Worm (Caenorhabditis elegans): Measurements from ENCODE around the gene pqn-42.

DNA sequence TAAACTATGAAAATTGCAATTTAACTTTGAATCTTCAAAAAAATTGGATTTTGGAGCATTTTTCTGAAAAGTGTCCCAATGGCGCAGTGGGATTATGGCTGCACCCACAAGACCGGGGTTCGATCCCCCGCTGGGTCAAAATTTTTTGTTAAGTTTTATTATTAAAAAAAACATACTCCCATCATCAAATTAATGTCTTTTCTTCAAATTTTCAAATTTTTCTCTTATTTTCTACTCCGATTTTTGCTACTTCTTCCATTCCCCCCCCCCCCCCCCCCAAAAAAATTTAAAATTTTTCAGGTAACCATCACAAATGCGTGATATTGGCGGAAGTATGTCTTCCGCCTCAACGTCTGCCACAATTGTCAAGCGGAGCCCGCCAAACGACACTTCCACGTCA lies 15.8 kb downstream of the pqn-42 start, which contains the start of gene vab-19:
- TF ChIP-seq him-1 (tag; optimal IDR thresholded peaks at IDR 0.05), result no peak
- TF ChIP-seq W03F9.2 (tag; optimal IDR thresholded peaks at IDR 0.05), result no peak
